Fruit fly (Drosophila melanogaster): ENCODE measurements around the gene CG44001.

Gene CG44001

dm6 chr2L:4998260-4998560 lies 44.9 kb upstream of the CG44001 start:
- TF ChIP-seq CG15710 (tag; optimal IDR thresholded peaks at IDR 0.05): no peak

- TF ChIP-seq CG8301 (tag; optimal IDR thresholded peaks at IDR 0.05): no peak
- TF ChIP-seq D1 (tag; optimal IDR thresholded peaks at IDR 0.05): no peak
- TF ChIP-seq Ets98B (GFP tag; IDR thresholded peaks at IDR 0.05): no peak
- TF ChIP-seq CG10348 (GFP tag; IDR thresholded peaks at IDR 0.05): no peak
- no peak for TF ChIP-seq CG32121 (GFP tag; IDR thresholded peaks at IDR 0.05)
- no peak for TF ChIP-seq fd96Ca (GFP tag; IDR thresholded peaks at IDR 0.05)
- no peak for TF ChIP-seq Pif1B (GFP tag; optimal IDR thresholded peaks at IDR 0.05)
- no peak for TF ChIP-seq CG12605 (GFP tag; IDR thresholded peaks at IDR 0.05)
- TF ChIP-seq gl (tag; optimal IDR thresholded peaks at IDR 0.05): no peak
- no peak for TF ChIP-seq Pif1A (GFP tag; optimal IDR thresholded peaks at IDR 0.05)
- no peak for TF ChIP-seq CG4496 (GFP tag; IDR thresholded peaks at IDR 0.05)
- TF ChIP-seq CG9948 (tag; optimal IDR thresholded peaks at IDR 0.05): no peak
- TF ChIP-seq Snoo (tag; optimal IDR thresholded peaks at IDR 0.05): no peak
- TF ChIP-seq EcR (GFP tag; optimal IDR thresholded peaks at IDR 0.05): no peak
- no peak for TF ChIP-seq CG15710 (tag; optimal IDR thresholded peaks at IDR 0.05)
- no peak for TF ChIP-seq CG14655 (GFP tag; optimal IDR thresholded peaks at IDR 0.05)
- no peak for TF ChIP-seq CG34367 (tag; optimal IDR thresholded peaks at IDR 0.05)
Measured at dm6 chr2L:4998571-4999191, 44.4 kb upstream of the CG44001 start.

- TF ChIP-seq CG17806 (tag; optimal IDR thresholded peaks at IDR 0.05) (peak; percentile 48), CG8159 (tag; optimal IDR thresholded peaks at IDR 0.05) (peak; percentile 62), Pif1B (GFP tag; optimal IDR thresholded peaks at IDR 0.05) (peak; percentile 65), CG34367 (tag; optimal IDR thresholded peaks at IDR 0.05) (peak; percentile 54), D1 (tag; optimal IDR thresholded peaks at IDR 0.05) (no peak), CG12605 (GFP tag; IDR thresholded peaks at IDR 0.05) (peak; percentile 60), CG13204 (GFP tag; optimal IDR thresholded peaks at IDR 0.05) (no peak), Snoo (tag; optimal IDR thresholded peaks at IDR 0.05) (peak; percentile 37), CG10348 (GFP tag; IDR thresholded peaks at IDR 0.05) (peak; percentile 36; the same call in 1 of the 2 replicates), CG32121 (GFP tag; IDR thresholded peaks at IDR 0.05) (peak; percentile 87), gl (tag; optimal IDR thresholded peaks at IDR 0.05) (no peak), CG8301 (tag; optimal IDR thresholded peaks at IDR 0.05) (peak; percentile 78), CG9948 (tag; optimal IDR thresholded peaks at IDR 0.05) (peak; percentile 53), EcR (GFP tag; optimal IDR thresholded peaks at IDR 0.05) (peak; percentile 80), rn (GFP tag; IDR thresholded peaks at IDR 0.05) (peak; percentile 83), fd96Ca (GFP tag; IDR thresholded peaks at IDR 0.05) (peak; percentile 92), Ets98B (GFP tag; IDR thresholded peaks at IDR 0.05) (peak; percentile 90), CG15710 (tag; optimal IDR thresholded peaks at IDR 0.05) (peak; percentile 52), Pif1A (GFP tag; optimal IDR thresholded peaks at IDR 0.05) (peak; percentile 68), CG14655 (GFP tag; optimal IDR thresholded peaks at IDR 0.05) (peak; percentile 84), CG4496 (GFP tag; IDR thresholded peaks at IDR 0.05) (peak; percentile 87)
Measured at dm6 chr2L:4999389-5000032, 43.6 kb upstream of the CG44001 start.

- TF ChIP-seq Snoo (tag; optimal IDR thresholded peaks at IDR 0.05) (peak; percentile 73), CG34367 (tag; optimal IDR thresholded peaks at IDR 0.05) (peak; percentile 85), Pif1A (GFP tag; optimal IDR thresholded peaks at IDR 0.05) (peak; percentile 87), fd96Ca (GFP tag; IDR thresholded peaks at IDR 0.05) (peak; percentile 69), CG17806 (tag; optimal IDR thresholded peaks at IDR 0.05) (peak; percentile 83), CG15710 (tag; optimal IDR thresholded peaks at IDR 0.05) (peak; percentile 93), CG12605 (GFP tag; IDR thresholded peaks at IDR 0.05) (peak; percentile 59; the same call in 1 of the 2 replicates), CG32121 (GFP tag; IDR thresholded peaks at IDR 0.05) (peak; percentile 32), CG13204 (GFP tag; optimal IDR thresholded peaks at IDR 0.05) (peak; percentile 83), rn (GFP tag; IDR thresholded peaks at IDR 0.05) (0 out of 2 replicates have a peak, but pooled peaks have one; percentile 7), CG9948 (tag; optimal IDR thresholded peaks at IDR 0.05) (peak; percentile 87), CG8159 (tag; optimal IDR thresholded peaks at IDR 0.05) (peak; percentile 91), EcR (GFP tag; optimal IDR thresholded peaks at IDR 0.05) (peak; percentile 47), CG10348 (GFP tag; IDR thresholded peaks at IDR 0.05) (no peak), Ets98B (GFP tag; IDR thresholded peaks at IDR 0.05) (peak; percentile 66), Pif1B (GFP tag; optimal IDR thresholded peaks at IDR 0.05) (peak; percentile 85), CG4496 (GFP tag; IDR thresholded peaks at IDR 0.05) (peak; percentile 63), gl (tag; optimal IDR thresholded peaks at IDR 0.05) (peak; percentile 66), D1 (tag; optimal IDR thresholded peaks at IDR 0.05) (peak; percentile 85), CG8301 (tag; optimal IDR thresholded peaks at IDR 0.05) (peak; percentile 70), CG14655 (GFP tag; optimal IDR thresholded peaks at IDR 0.05) (peak; percentile 84)
Measured at dm6 chr2L:5000287-5000871, 42.7 kb upstream of the CG44001 start.

dm6 chr2L:5000919-5001581 lies 42.0 kb upstream of the CG44001 start:
- TF ChIP-seq CG8301 (tag; optimal IDR thresholded peaks at IDR 0.05): no peak
- TF ChIP-seq CG17806 (tag; optimal IDR thresholded peaks at IDR 0.05): no peak
- no peak for TF ChIP-seq CG9948 (tag; optimal IDR thresholded peaks at IDR 0.05)
- TF ChIP-seq CG12605 (GFP tag; IDR thresholded peaks at IDR 0.05): no peak
- TF ChIP-seq Pif1A (GFP tag; optimal IDR thresholded peaks at IDR 0.05): no peak
- TF ChIP-seq Snoo (tag; optimal IDR thresholded peaks at IDR 0.05): no peak
- no peak for TF ChIP-seq D1 (tag; optimal IDR thresholded peaks at IDR 0.05)
- TF ChIP-seq rn (GFP tag; IDR thresholded peaks at IDR 0.05): peak; percentile 41; the same call in 1 of the 2 replicates
- TF ChIP-seq Ets98B (GFP tag; IDR thresholded peaks at IDR 0.05): peak; percentile 59
- TF ChIP-seq CG14655 (GFP tag; optimal IDR thresholded peaks at IDR 0.05): no peak
- TF ChIP-seq CG15710 (tag; optimal IDR thresholded peaks at IDR 0.05): no peak
- TF ChIP-seq CG13204 (GFP tag; optimal IDR thresholded peaks at IDR 0.05): no peak
- peak; percentile 60; the same call in 2 of the 3 replicates for TF ChIP-seq fd96Ca (GFP tag; IDR thresholded peaks at IDR 0.05)
- TF ChIP-seq gl (tag; optimal IDR thresholded peaks at IDR 0.05): no peak
- TF ChIP-seq CG32121 (GFP tag; IDR thresholded peaks at IDR 0.05): peak; percentile 33; the same call in 1 of the 2 replicates
- no peak for TF ChIP-seq EcR (GFP tag; optimal IDR thresholded peaks at IDR 0.05)
- peak; percentile 42 for TF ChIP-seq CG10348 (GFP tag; IDR thresholded peaks at IDR 0.05)
- no peak for TF ChIP-seq CG34367 (tag; optimal IDR thresholded peaks at IDR 0.05)
- no peak for TF ChIP-seq Pif1B (GFP tag; optimal IDR thresholded peaks at IDR 0.05)
- TF ChIP-seq CG4496 (GFP tag; IDR thresholded peaks at IDR 0.05): peak; percentile 70
- TF ChIP-seq CG8159 (tag; optimal IDR thresholded peaks at IDR 0.05): no peak
